Worm (Caenorhabditis elegans): ENCODE measurements around the gene C03B1.2.
A peak's percentile ranks its signal among the peaks of the same experiment; 100 is the strongest.

C03B1.2 gene

ce11 chrX:6378363-6378762 is 8.5 kb downstream of the C03B1.2 start (continued):
- no peak for TF ChIP-seq dmd-4 (tag; optimal IDR thresholded peaks at IDR 0.05; ENCODE audit: borderline replicate concordance)
- peak; percentile 30 for TF ChIP-seq ceh-48 (tag; optimal IDR thresholded peaks at IDR 0.05)
- TF ChIP-seq hlh-6 (tag; optimal IDR thresholded peaks at IDR 0.05): peak; percentile 50
- no peak for TF ChIP-seq che-1 (tag; optimal IDR thresholded peaks at IDR 0.05)
- TF ChIP-seq fkh-6 (tag; optimal IDR thresholded peaks at IDR 0.05): no peak
- peak; percentile 50 for TF ChIP-seq ceh-34 (tag; optimal IDR thresholded peaks at IDR 0.05)
- TF ChIP-seq elt-4 (tag; optimal IDR thresholded peaks at IDR 0.05): no peak
- TF ChIP-seq rnt-1 (tag; optimal IDR thresholded peaks at IDR 0.05): peak; percentile 28
- no peak for TF ChIP-seq dve-1 (tag; optimal IDR thresholded peaks at IDR 0.05)
- peak; percentile 60 for TF ChIP-seq syd-9 (tag; optimal IDR thresholded peaks at IDR 0.05)
- no peak for TF ChIP-seq nhr-232 (tag; optimal IDR thresholded peaks at IDR 0.05)
- TF ChIP-seq ttx-3 (tag; optimal IDR thresholded peaks at IDR 0.05): no peak
- TF ChIP-seq ceh-9 (tag; optimal IDR thresholded peaks at IDR 0.05): no peak
- TF ChIP-seq ets-4 (tag; optimal IDR thresholded peaks at IDR 0.05): no peak
- peak; percentile 9 for TF ChIP-seq hlh-8 (tag; optimal IDR thresholded peaks at IDR 0.05)
- no peak for TF ChIP-seq ceh-22 (tag; optimal IDR thresholded peaks at IDR 0.05)
- TF ChIP-seq ceh-24 (tag; optimal IDR thresholded peaks at IDR 0.05): no peak
- no peak for TF ChIP-seq unc-86 (tag; optimal IDR thresholded peaks at IDR 0.05)
- peak; percentile 65 for TF ChIP-seq nfya-1 (tag; optimal IDR thresholded peaks at IDR 0.05)
- no peak for TF ChIP-seq gmeb-2 (tag; optimal IDR thresholded peaks at IDR 0.05)

DNA sequence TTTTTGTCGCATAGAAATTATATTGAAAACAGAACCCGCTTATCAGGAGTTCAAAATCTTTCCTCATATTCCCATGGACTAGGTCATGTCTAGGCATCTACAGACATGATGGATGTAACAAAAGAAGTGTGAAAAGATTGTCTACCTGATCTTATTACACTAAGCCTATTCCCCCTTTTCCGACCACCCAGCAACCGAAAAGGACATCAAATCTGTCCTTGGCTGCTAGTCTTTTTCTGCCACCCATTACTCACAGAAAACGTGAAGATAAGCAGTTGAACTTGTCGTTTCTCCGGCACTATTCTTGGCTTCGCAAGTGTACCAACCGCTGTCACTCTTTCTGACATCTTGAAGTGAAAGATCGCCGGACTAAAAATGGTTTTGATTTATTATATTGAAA is 13.1 kb downstream of the C03B1.2 start:
- TF ChIP-seq ama-1 (optimal IDR thresholded peaks at IDR 0.05) (no peak), pat-9 (tag; optimal IDR thresholded peaks at IDR 0.05) (no peak)

- TF ChIP-seq ceh-31 (tag; optimal IDR thresholded peaks at IDR 0.05): no peak
- no peak for TF ChIP-seq ahr-1 (tag; optimal IDR thresholded peaks at IDR 0.05)
- TF ChIP-seq ceh-18 (tag; optimal IDR thresholded peaks at IDR 0.05): no peak
- TF ChIP-seq unc-86 (tag; optimal IDR thresholded peaks at IDR 0.05): no peak
- TF ChIP-seq npax-4 (tag; optimal IDR thresholded peaks at IDR 0.05): no peak
- TF ChIP-seq sox-4 (tag; optimal IDR thresholded peaks at IDR 0.05): no peak
- TF ChIP-seq sdc-2 (tag; optimal IDR thresholded peaks at IDR 0.05): no peak
- TF ChIP-seq ceh-2 (tag; optimal IDR thresholded peaks at IDR 0.05): no peak
- no peak for TF ChIP-seq madf-2 (tag; optimal IDR thresholded peaks at IDR 0.05)
- TF ChIP-seq K02D7.2 (tag; optimal IDR thresholded peaks at IDR 0.05): no peak
- no peak for TF ChIP-seq ceh-45 (GFP tag; IDR thresholded peaks at IDR 0.05)
- no peak for TF ChIP-seq C08G9.2 (tag; optimal IDR thresholded peaks at IDR 0.05)
- no peak for TF ChIP-seq dve-1 (tag; optimal IDR thresholded peaks at IDR 0.05)
These were observed 14.7 kb downstream of the C03B1.2 start for ce11 chrX:6384537-6384936.

ce11 chrX:6385185-6385584 is 15.4 kb downstream of the C03B1.2 start, which contains the start of gene igdb-3:
igdb-3 (plus strand) TSS chrX:6385485.
- no peak for TF ChIP-seq Y22D7AL.16 (tag; optimal IDR thresholded peaks at IDR 0.05)
- no peak for TF ChIP-seq rnt-1 (tag; optimal IDR thresholded peaks at IDR 0.05)
- no peak for TF ChIP-seq sdc-2 (tag; optimal IDR thresholded peaks at IDR 0.05)
- no peak for TF ChIP-seq ceh-45 (GFP tag; IDR thresholded peaks at IDR 0.05)
- no peak for TF ChIP-seq nhr-11 (tag; optimal IDR thresholded peaks at IDR 0.05)
- no peak for TF ChIP-seq ceh-6 (GFP tag; optimal IDR thresholded peaks at IDR 0.05)
- TF ChIP-seq hlh-6 (tag; optimal IDR thresholded peaks at IDR 0.05): no peak
- no peak for TF ChIP-seq nfya-1 (tag; optimal IDR thresholded peaks at IDR 0.05)
- no peak for TF ChIP-seq lim-6 (tag; optimal IDR thresholded peaks at IDR 0.05)
- TF ChIP-seq T23F11.4 (GFP tag; optimal IDR thresholded peaks at IDR 0.05): no peak
- TF ChIP-seq ama-1 (optimal IDR thresholded peaks at IDR 0.05): no peak
- no peak for TF ChIP-seq odd-2 (tag; optimal IDR thresholded peaks at IDR 0.05)
- TF ChIP-seq ets-4 (tag; optimal IDR thresholded peaks at IDR 0.05): no peak
- no peak for TF ChIP-seq zip-5 (tag; optimal IDR thresholded peaks at IDR 0.05)
